Worm (Caenorhabditis elegans) whole organism, L1 larva: ENCODE measurements around the gene phf-15.

Experiments
- C16A3.4 ChIP-seq: fragments of 150-350 bp; optimal IDR thresholded peaks from 2 replicates; lab custom pipeline; 2014; ENCODE audit warnings: missing biosample characterization, missing genetic modification characterization
- F16B12.6 ChIP-seq: fragments of 150-350 bp; optimal IDR thresholded peaks from 2 replicates; lab custom pipeline; 2014; ENCODE audit warnings: missing biosample characterization, missing genetic modification characterization
- Y116A8C.19 ChIP-seq: sonication (generic microtip); optimal IDR thresholded peaks from 2 replicates; lab custom pipeline; 2016; ENCODE audit warnings: missing compliant biosample characterization, missing genetic modification characterization, borderline replicate concordance
- aha-1 ChIP-seq: fragments of 150-350 bp; optimal IDR thresholded peaks from 2 replicates; lab custom pipeline; 2014; ENCODE audit warnings: missing biosample characterization, missing genetic modification characterization
- alr-1 ChIP-seq: fragments of 200-800 bp; sonication (Bioruptor generic); optimal IDR thresholded peaks from 2 replicates; lab custom pipeline; 2018; ENCODE audit warnings: borderline replicate concordance, mild to moderate bottlenecking, missing genetic modification characterization, missing compliant biosample characterization
- aly-2 ChIP-seq: fragments of 150-350 bp; optimal IDR thresholded peaks from 2 replicates; lab custom pipeline; 2014; ENCODE audit warnings: missing biosample characterization, missing genetic modification characterization
- blmp-1 ChIP-seq: fragments of 150-350 bp; optimal IDR thresholded peaks from 2 replicates; lab custom pipeline; 2014; ENCODE audit warnings: missing biosample characterization, missing genetic modification characterization
- ceh-82 ChIP-seq, 3 experiments: fragments of 150-350 bp in 1 of 3; sonication (generic microtip) in 2 of 3; optimal IDR thresholded peaks; 2 replicates each; lab custom pipeline; 2014 to 2017; ENCODE audit warnings: missing biosample characterization in 3 of 3, missing genetic modification characterization in 3 of 3
- ceh-90 ChIP-seq: sonication (generic microtip); optimal IDR thresholded peaks from 2 replicates; lab custom pipeline; 2016; ENCODE audit warnings: missing genetic modification characterization, missing compliant biosample characterization
- dpl-1 ChIP-seq, 3 experiments: fragments of 150-350 bp in 2 of 3; sonication (generic microtip) in 1 of 3; optimal IDR thresholded peaks; 2 replicates each; lab custom pipeline; 2014 to 2017; ENCODE audit warnings: missing biosample characterization in 3 of 3, missing genetic modification characterization in 3 of 3, missing genetic modification reagents in 3 of 3
- dsc-1 ChIP-seq: sonication (generic microtip); optimal IDR thresholded peaks from 2 replicates; lab custom pipeline; 2016; ENCODE audit warnings: mild to moderate bottlenecking, missing genetic modification characterization, missing compliant biosample characterization
- efl-1 ChIP-seq, 4 experiments: fragments of 150-350 bp; optimal IDR thresholded peaks in 3 of 4; peaks in 1 of 4; 1 replicate in 1 of 4; 2 replicates in 3 of 4; lab custom pipeline; 2014; ENCODE audit warnings: missing biosample characterization in 2 of 4, missing genetic modification characterization in 2 of 4, missing genetic modification reagents in 2 of 4
- efl-3 ChIP-seq: fragments of 200-800 bp; sonication (Bioruptor generic); optimal IDR thresholded peaks from 2 replicates; lab custom pipeline; 2018; ENCODE audit warnings: mild to moderate bottlenecking, missing genetic modification characterization, missing compliant biosample characterization
- egl-13 ChIP-seq: sonication (generic microtip); optimal IDR thresholded peaks from 2 replicates; lab custom pipeline; 2016; ENCODE audit warnings: missing genotype, missing genetic modification reagents, missing genetic modification characterization, missing compliant biosample characterization
- egl-27 ChIP-seq, 2 experiments: fragments of 150-350 bp in 1 of 2; sonication (generic microtip); optimal IDR thresholded peaks; 3 replicates each; lab custom pipeline; 2017 to 2018; ENCODE audit warnings: missing biosample characterization in 2 of 2, missing genetic modification characterization in 2 of 2, missing genetic modification reagents in 2 of 2
- elt-2 ChIP-seq: sonication (generic microtip); optimal IDR thresholded peaks from 2 replicates; lab custom pipeline; 2016; ENCODE audit warnings: missing genetic modification characterization, mild to moderate bottlenecking, inconsistent platforms, missing compliant biosample characterization, missing genetic modification reagents
- fkh-4 ChIP-seq: sonication (generic microtip); optimal IDR thresholded peaks from 2 replicates; lab custom pipeline; 2016; ENCODE audit warnings: missing compliant biosample characterization, missing genetic modification characterization, borderline replicate concordance
- fkh-8 ChIP-seq: sonication (generic microtip); optimal IDR thresholded peaks from 2 replicates; lab custom pipeline; 2016; ENCODE audit warnings: mild to moderate bottlenecking, missing genetic modification characterization, missing compliant biosample characterization
- hlh-17 ChIP-seq: fragments of 200-800 bp; sonication (Bioruptor generic); optimal IDR thresholded peaks from 2 replicates; lab custom pipeline; 2018; ENCODE audit warnings: missing genetic modification characterization, mild to moderate bottlenecking, missing compliant biosample characterization, moderate library complexity, borderline replicate concordance
- hlh-4 ChIP-seq: sonication (generic microtip); optimal IDR thresholded peaks from 2 replicates; lab custom pipeline; 2016; ENCODE audit warnings: mild to moderate bottlenecking, missing genetic modification characterization, missing compliant biosample characterization
- isw-1 ChIP-seq: fragments of 200-800 bp; sonication (Bioruptor generic); IDR thresholded peaks from 2 replicates; pipeline ENCODE4 v1.3.6; 2022; ENCODE audit warnings: missing genetic modification characterization, missing compliant biosample characterization
- jun-1 ChIP-seq: fragments of 150-350 bp; optimal IDR thresholded peaks from 2 replicates; lab custom pipeline; 2014; ENCODE audit warnings: missing biosample characterization, missing genetic modification reagents, missing genetic modification characterization
- lin-35 ChIP-seq, 2 experiments: fragments of 150-350 bp; optimal IDR thresholded peaks; 2 replicates each; lab custom pipeline; 2014; ENCODE audit warnings: missing biosample characterization in 2 of 2, missing genetic modification characterization in 2 of 2, missing genetic modification reagents in 2 of 2
- lsy-2 ChIP-seq, 2 experiments: fragments of 150-350 bp; optimal IDR thresholded peaks; 2 replicates each; lab custom pipeline; 2014; ENCODE audit warnings: missing biosample characterization in 2 of 2, missing genetic modification characterization in 2 of 2
- nhr-19 ChIP-seq: fragments of 200-800 bp; sonication (Bioruptor generic); conservative IDR thresholded peaks from 2 replicates; pipeline ENCODE4 v1.3.6; 2022; ENCODE audit warnings: missing genetic modification characterization, missing compliant biosample characterization
- nhr-20 ChIP-seq: sonication (generic microtip); optimal IDR thresholded peaks from 2 replicates; lab custom pipeline; 2016; ENCODE audit warnings: mild to moderate bottlenecking, missing genetic modification characterization, missing compliant biosample characterization
- nhr-47 ChIP-seq: sonication (generic microtip); optimal IDR thresholded peaks from 2 replicates; lab custom pipeline; 2016; ENCODE audit warnings: mild to moderate bottlenecking, missing genetic modification characterization, moderate library complexity, missing compliant biosample characterization
- nhr-90 ChIP-seq: sonication (generic microtip); optimal IDR thresholded peaks from 2 replicates; lab custom pipeline; 2016; ENCODE audit warnings: mild to moderate bottlenecking, missing genetic modification characterization, missing compliant biosample characterization; ENCODE audit not compliant: poor library complexity
- pag-3 ChIP-seq: sonication (generic microtip); optimal IDR thresholded peaks from 2 replicates; lab custom pipeline; 2017; ENCODE audit warnings: missing genetic modification characterization, mild to moderate bottlenecking, missing compliant biosample characterization, antibody characterized with exemption, borderline replicate concordance; ENCODE audit not compliant: insufficient read depth
- pax-3 ChIP-seq: fragments of 200-800 bp; sonication (Bioruptor generic); optimal IDR thresholded peaks from 2 replicates; lab custom pipeline; 2018; ENCODE audit warnings: mild to moderate bottlenecking, missing genetic modification characterization, moderate library complexity, missing compliant biosample characterization
- pqm-1 ChIP-seq: sonication (generic microtip); optimal IDR thresholded peaks from 3 replicates; lab custom pipeline; 2017; ENCODE audit warnings: missing biosample characterization, missing genetic modification characterization
- skn-1 ChIP-seq: fragments of 150-350 bp; optimal IDR thresholded peaks from 2 replicates; lab custom pipeline; 2014; ENCODE audit warnings: missing biosample characterization, missing genetic modification characterization
- snpc-4 ChIP-seq: fragments of 150-350 bp; optimal IDR thresholded peaks from 2 replicates; lab custom pipeline; 2014; ENCODE audit warnings: missing biosample characterization, missing genetic modification characterization
- snu-23 ChIP-seq: sonication (generic microtip); optimal IDR thresholded peaks from 2 replicates; lab custom pipeline; 2016; ENCODE audit warnings: missing genetic modification characterization, missing compliant biosample characterization
- sox-4 ChIP-seq: sonication (generic microtip); optimal IDR thresholded peaks from 2 replicates; lab custom pipeline; 2016; ENCODE audit warnings: missing genetic modification characterization, missing compliant biosample characterization
- sptf-1 ChIP-seq: fragments of 150-350 bp; optimal IDR thresholded peaks from 2 replicates; lab custom pipeline; 2014; ENCODE audit warnings: missing biosample characterization, missing genetic modification characterization
- tbx-2 ChIP-seq: sonication (generic microtip); optimal IDR thresholded peaks from 2 replicates; lab custom pipeline; 2016; ENCODE audit warnings: missing genetic modification characterization, missing compliant biosample characterization
- unc-30 ChIP-seq: sonication (generic microtip); optimal IDR thresholded peaks from 2 replicates; lab custom pipeline; 2017; ENCODE audit warnings: missing biosample characterization, missing genetic modification characterization
- unc-62 ChIP-seq: fragments of 150-350 bp; optimal IDR thresholded peaks from 2 replicates; lab custom pipeline; 2014; ENCODE audit warnings: missing biosample characterization, missing genetic modification reagents, missing genetic modification characterization
- unc-98 ChIP-seq: fragments of 200-800 bp; sonication (Bioruptor generic); IDR thresholded peaks from 2 replicates; pipeline ENCODE4 v1.3.6; 2022; ENCODE audit warnings: missing genetic modification characterization, missing compliant biosample characterization
- vab-15 ChIP-seq: sonication (generic microtip); optimal IDR thresholded peaks from 2 replicates; lab custom pipeline; 2017; ENCODE audit warnings: missing genotype, mild to moderate bottlenecking, missing genetic modification characterization, missing compliant biosample characterization
- xbp-1 ChIP-seq: sonication (generic microtip); optimal IDR thresholded peaks from 2 replicates; lab custom pipeline; 2016; ENCODE audit warnings: missing genetic modification characterization, missing compliant biosample characterization
- zip-4 ChIP-seq: fragments of 200-800 bp; sonication (Bioruptor generic); optimal IDR thresholded peaks from 2 replicates; lab custom pipeline; 2018; ENCODE audit warnings: mild to moderate bottlenecking, missing genetic modification characterization, moderate library complexity, missing compliant biosample characterization
- ztf-11 ChIP-seq, 2 experiments: sonication (generic microtip); optimal IDR thresholded peaks; 2 replicates each; lab custom pipeline; 2016 to 2017; ENCODE audit warnings: missing genetic modification characterization in 2 of 2, missing biosample characterization in 1 of 2, missing compliant biosample characterization in 1 of 2

phf-15 gene

DNA sequence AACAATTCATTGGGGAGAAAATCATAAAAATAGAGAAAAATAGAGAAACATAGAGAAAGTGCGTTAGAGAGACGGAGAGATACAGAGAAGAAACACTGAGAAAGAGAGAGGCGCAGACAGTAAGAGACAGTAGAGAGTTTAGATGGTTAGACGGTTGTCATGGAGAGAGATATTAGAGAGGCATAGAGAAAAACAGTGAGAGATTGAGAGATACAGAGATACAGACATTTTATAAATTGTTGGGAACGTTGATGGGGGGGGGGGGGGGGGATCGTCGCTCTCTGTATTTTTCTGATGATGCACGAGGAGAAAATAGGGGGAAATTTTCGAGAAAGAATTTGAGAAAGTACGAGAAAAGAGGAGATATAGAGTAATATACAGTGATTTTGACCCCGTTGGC is 43.3 kb upstream of the phf-15 start (continued):
- TF ChIP-seq hlh-4 (tag; lab: Kevin White, UChicago): no peak

DNA sequence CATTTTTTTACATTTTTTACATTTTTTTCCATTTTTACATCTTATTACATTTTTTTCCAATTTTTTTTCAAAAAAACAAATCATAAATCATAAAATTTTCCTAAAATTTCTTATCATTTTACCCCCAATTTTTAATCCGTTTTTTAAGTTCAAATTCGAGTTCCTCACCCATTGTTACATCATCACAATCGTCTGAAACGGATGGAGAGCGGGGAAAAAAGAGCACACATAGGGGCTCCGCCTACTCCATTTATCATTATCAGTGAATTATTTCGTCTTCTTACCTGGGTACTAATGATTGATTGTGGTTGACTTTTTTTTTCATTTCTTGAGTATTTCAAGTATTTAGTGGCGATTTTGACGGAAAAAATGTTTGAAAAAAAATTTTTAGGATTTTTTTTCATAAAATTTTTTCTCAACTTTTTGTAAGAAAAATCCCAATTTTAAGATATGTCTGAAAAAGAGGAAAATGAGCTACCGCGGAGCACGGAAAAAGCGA is 40.7 kb upstream of the phf-15 start, which contains the start of gene mfsd-8:
mfsd-8 (plus strand) TSS at position 449 of the 499 bp plus-strand sequence.
- TF ChIP-seq fkh-4 (tag; lab: Kevin White, UChicago) (no peak), dsc-1 (tag; lab: Kevin White, UChicago) (no peak), nhr-47 (tag; lab: Kevin White, UChicago) (no peak), pag-3 (tag; lab: Kevin White, UChicago) (no peak), jun-1 (no peak), unc-62 (no peak), egl-13 (tag; lab: Kevin White, UChicago) (peak; percentile 17), egl-27 (tag; optimal IDR thresholded peaks at IDR 0.05; lab: Kevin White, UChicago) (no peak), aha-1 (tag; lab: Kevin White, UChicago) (no peak), snpc-4 (tag; lab: Kevin White, UChicago) (no peak), F16B12.6 (tag; lab: Kevin White, UChicago) (no peak), pax-3 (tag; lab: Kevin White, UChicago) (no peak), unc-30 (tag; lab: Kevin White, UChicago) (no peak), lin-35 (GFP tag; optimal IDR thresholded peaks at IDR 0.05; lab: Kevin White, UChicago) (peak in 1 of 2 experiments; percentile 11), ztf-11 (tag; optimal IDR thresholded peaks at IDR 0.05; lab: Kevin White, UChicago) (no peak), nhr-90 (tag; lab: Kevin White, UChicago) (no peak), zip-4 (no peak), ceh-90 (no peak), efl-3 (GFP tag; lab: Kevin White, UChicago) (no peak), elt-2 (tag; lab: Kevin White, UChicago) (peak; percentile 84), ceh-82 (tag; optimal IDR thresholded peaks at IDR 0.05; lab: Kevin White, UChicago) (no peak)

DNA sequence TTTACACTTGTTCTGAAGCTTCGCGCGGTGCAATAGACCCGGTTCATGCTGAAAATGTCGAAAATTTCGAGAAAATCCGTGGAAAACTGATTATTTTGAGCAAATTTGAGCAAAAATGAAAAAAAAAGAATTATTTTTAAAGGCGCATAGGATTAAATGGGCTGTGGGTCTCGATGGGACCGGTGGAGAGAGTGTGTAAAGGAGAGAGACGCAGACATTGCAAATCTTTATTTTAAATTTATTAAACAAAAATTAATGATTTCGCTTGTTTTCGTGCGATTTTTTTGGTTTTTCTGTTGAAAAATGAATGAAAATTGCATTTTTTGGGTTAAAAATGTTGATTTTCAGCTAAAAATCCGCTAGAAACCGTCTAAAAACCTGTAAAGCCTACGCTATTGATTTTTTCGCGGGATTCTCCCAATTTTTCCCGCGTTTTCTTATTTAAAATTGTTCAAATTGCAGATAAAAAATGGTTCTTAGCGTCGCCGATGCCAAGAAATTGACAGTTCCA is 28.3 kb upstream of the phf-15 start, which contains the start of the genes Y53G8AR.8 and Y53G8AR.6:
Y53G8AR.8 (minus strand) TSS at position 48 of the 511 bp plus-strand sequence.
Y53G8AR.6 (plus strand) TSS at position 461 of the 511 bp plus-strand sequence.
- TF ChIP-seq snu-23 (GFP tag; lab: Kevin White, UChicago) (peak; percentile 39), jun-1 (no peak), efl-1 (optimal IDR thresholded peaks at IDR 0.05; lab: Kevin White, UChicago) (peak; percentile 39 to 51), efl-1 (GFP tag; optimal IDR thresholded peaks at IDR 0.05 in 1 of 2; lab: Kevin White, UChicago) (peak; percentile 59 to 94), lin-35 (GFP tag; optimal IDR thresholded peaks at IDR 0.05; lab: Kevin White, UChicago) (peak; percentile 38 to 45), sptf-1 (tag; lab: Kevin White, UChicago) (no peak), unc-98 (GFP tag; lab: Robert Waterston, UW) (no peak), hlh-4 (tag; lab: Kevin White, UChicago) (no peak), blmp-1 (tag; lab: Kevin White, UChicago) (peak; percentile 25), fkh-4 (tag; lab: Kevin White, UChicago) (no peak), aha-1 (tag; lab: Kevin White, UChicago) (no peak), skn-1 (tag; lab: Kevin White, UChicago) (peak; percentile 1), nhr-19 (GFP tag; lab: Robert Waterston, UW) (0 out of 2 replicates have a peak, but pooled peaks have one; percentile 3), Y116A8C.19 (tag; lab: Kevin White, UChicago) (no peak), aly-2 (no peak), tbx-2 (tag; lab: Kevin White, UChicago) (peak; percentile 18), xbp-1 (peak; percentile 1), dpl-1 (GFP tag; optimal IDR thresholded peaks at IDR 0.05; lab: Kevin White, UChicago) (peak in 2 of 3 experiments; percentile 30 to 56), sox-4 (tag; lab: Kevin White, UChicago) (no peak), fkh-8 (tag; lab: Kevin White, UChicago) (no peak), C16A3.4 (tag; lab: Kevin White, UChicago) (no peak), unc-62 (no peak), lsy-2 (tag; optimal IDR thresholded peaks at IDR 0.05; lab: Kevin White, UChicago) (peak; percentile 53 to 62), ceh-82 (tag; optimal IDR thresholded peaks at IDR 0.05; lab: Kevin White, UChicago) (no peak), vab-15 (tag; lab: Kevin White, UChicago) (no peak), unc-30 (tag; lab: Kevin White, UChicago) (no peak), hlh-17 (no peak), isw-1 (GFP tag; lab: Robert Waterston, UW) (peak; percentile 25; the same call in 1 of the 2 replicates), nhr-47 (tag; lab: Kevin White, UChicago) (no peak), F16B12.6 (tag; lab: Kevin White, UChicago) (peak; percentile 40), pqm-1 (tag; lab: Kevin White, UChicago) (no peak), alr-1 (no peak), nhr-90 (tag; lab: Kevin White, UChicago) (no peak), nhr-20 (no peak)
